Worm (Caenorhabditis elegans) whole organism, young adult: Measurements from ENCODE around the gene cyp-33C7.

ENCODE experiments used
- C17E4.6 ChIP-seq: fragments of 200-800 bp; sonication (Bioruptor generic); IDR thresholded peaks from 2 replicates; pipeline ENCODE4 v1.3.6; 2022; ENCODE audit warnings: missing genetic modification reagents, missing genetic modification characterization, missing compliant biosample characterization
- F23B12.7 ChIP-seq: sonication (generic microtip); optimal IDR thresholded peaks from 2 replicates; lab custom pipeline; 2017; ENCODE audit warnings: missing genetic modification characterization, mild to moderate bottlenecking, missing compliant biosample characterization, antibody characterized with exemption, moderate library complexity; ENCODE audit not compliant: insufficient read depth
- F57C9.4 ChIP-seq: sonication (generic microtip); optimal IDR thresholded peaks from 2 replicates; lab custom pipeline; 2017; ENCODE audit warnings: mild to moderate bottlenecking, missing genetic modification characterization, missing compliant biosample characterization
- Y79H2A.3 ChIP-seq: fragments of 200-800 bp; sonication (Bioruptor generic); conservative IDR thresholded peaks from 2 replicates; pipeline ENCODE4 v1.3.6; 2022; ENCODE audit warnings: missing genetic modification reagents, missing genetic modification characterization, missing compliant biosample characterization
- attf-5 ChIP-seq: fragments of 200-800 bp; sonication (Bioruptor generic); optimal IDR thresholded peaks from 2 replicates; lab custom pipeline; 2018; ENCODE audit warnings: mild to moderate bottlenecking, missing genetic modification characterization, missing compliant biosample characterization
- bed-1 ChIP-seq: fragments of 200-800 bp; sonication (Bioruptor generic); IDR thresholded peaks from 2 replicates; pipeline ENCODE4 v1.3.6; 2022; ENCODE audit warnings: missing genetic modification reagents, missing genetic modification characterization, missing compliant biosample characterization
- cebp-1 ChIP-seq, 2 experiments: fragments of 200-800 bp in 1 of 2; sonication (Bioruptor generic) in 1 of 2; sonication (generic microtip) in 1 of 2; IDR thresholded peaks in 1 of 2; optimal IDR thresholded peaks in 1 of 2; 2 replicates each; pipeline versions ENCODE4 v1.3.6 to Lab custom; 2017 to 2022; ENCODE audit warnings: missing compliant biosample characterization in 2 of 2, missing genetic modification characterization in 2 of 2, mild to moderate bottlenecking in 1 of 2, missing genetic modification reagents in 1 of 2, moderate library complexity in 1 of 2
- cebp-2 ChIP-seq: fragments of 200-800 bp; sonication (Bioruptor generic); IDR thresholded peaks from 2 replicates; pipeline ENCODE4 v1.3.6; 2022; ENCODE audit warnings: missing genetic modification characterization, missing compliant biosample characterization
- ceh-91 ChIP-seq: fragments of 200-800 bp; sonication (Bioruptor generic); IDR thresholded peaks from 2 replicates; pipeline ENCODE4 v1.3.6; 2022; ENCODE audit warnings: missing genetic modification reagents, missing genetic modification characterization, missing compliant biosample characterization
- dox-1 ChIP-seq: fragments of 200-800 bp; sonication (Bioruptor generic); IDR thresholded peaks from 2 replicates; pipeline ENCODE4 v1.3.6; 2022; ENCODE audit warnings: missing genetic modification reagents, missing genetic modification characterization, missing compliant biosample characterization
- ets-4 ChIP-seq: fragments of 200-800 bp; sonication (Bioruptor generic); optimal IDR thresholded peaks from 2 replicates; lab custom pipeline; 2018; ENCODE audit warnings: mild to moderate bottlenecking, missing genetic modification characterization, missing compliant biosample characterization
- hlh-12 ChIP-seq: sonication (generic microtip); optimal IDR thresholded peaks from 2 replicates; lab custom pipeline; 2016; ENCODE audit warnings: missing genetic modification characterization, missing compliant biosample characterization
- hmg-1.2 ChIP-seq: fragments of 200-800 bp; sonication (Bioruptor generic); IDR thresholded peaks from 2 replicates; pipeline ENCODE4 v1.3.6; 2022; ENCODE audit warnings: missing genetic modification reagents, missing genetic modification characterization, missing compliant biosample characterization
- hsf-1 ChIP-seq: fragments of 200-800 bp; sonication (Bioruptor generic); IDR thresholded peaks from 2 replicates; pipeline ENCODE4 v1.3.6; 2022; ENCODE audit warnings: missing genetic modification reagents, missing genetic modification characterization, missing compliant biosample characterization
- let-607 ChIP-seq, 2 experiments: fragments of 200-800 bp in 1 of 2; sonication (Bioruptor generic) in 1 of 2; sonication (generic microtip) in 1 of 2; optimal IDR thresholded peaks; 2 replicates each; lab custom pipeline; 2016 to 2018; ENCODE audit warnings: mild to moderate bottlenecking in 2 of 2, missing compliant biosample characterization in 2 of 2, missing genetic modification characterization in 2 of 2, moderate library complexity in 2 of 2, missing genotype in 1 of 2
- lin-40 ChIP-seq: sonication (generic microtip); optimal IDR thresholded peaks from 2 replicates; lab custom pipeline; 2016; ENCODE audit warnings: missing genetic modification characterization, mild to moderate bottlenecking, missing compliant biosample characterization, missing genotype, missing genetic modification reagents
- lin-54 ChIP-seq: fragments of 200-800 bp; sonication (Bioruptor generic); optimal IDR thresholded peaks from 2 replicates; lab custom pipeline; 2018; ENCODE audit warnings: mild to moderate bottlenecking, missing genetic modification characterization, missing compliant biosample characterization
- lir-1 ChIP-seq: fragments of 200-800 bp; sonication (Bioruptor generic); conservative IDR thresholded peaks from 2 replicates; pipeline ENCODE4 v1.3.6; 2022; ENCODE audit warnings: missing genetic modification reagents, missing genetic modification characterization, missing compliant biosample characterization
- lsl-1 ChIP-seq: fragments of 200-800 bp; sonication (Bioruptor generic); optimal IDR thresholded peaks from 2 replicates; lab custom pipeline; 2018; ENCODE audit warnings: mild to moderate bottlenecking, missing genetic modification characterization, moderate library complexity, missing compliant biosample characterization
- mcd-1 ChIP-seq: fragments of 200-800 bp; sonication (Bioruptor generic); IDR thresholded peaks from 2 replicates; pipeline ENCODE4 v1.3.6; 2022; ENCODE audit warnings: missing genetic modification reagents, missing genetic modification characterization, missing compliant biosample characterization
- mel-28 ChIP-seq: sonication (generic microtip); optimal IDR thresholded peaks from 2 replicates; lab custom pipeline; 2016; ENCODE audit warnings: borderline replicate concordance, mild to moderate bottlenecking, missing genetic modification characterization, missing compliant biosample characterization
- nhr-27 ChIP-seq: fragments of 200-800 bp; sonication (Bioruptor generic); optimal IDR thresholded peaks from 2 replicates; lab custom pipeline; 2018; ENCODE audit warnings: mild to moderate bottlenecking, missing genetic modification characterization, moderate library complexity, missing compliant biosample characterization
- nhr-80 ChIP-seq: sonication (generic microtip); optimal IDR thresholded peaks from 2 replicates; lab custom pipeline; 2016; ENCODE audit warnings: missing genetic modification characterization, missing compliant biosample characterization
- pha-4 ChIP-seq: fragments of 150-350 bp; sonication (generic microtip); optimal IDR thresholded peaks from 2 replicates; lab custom pipeline; 2014; ENCODE audit warnings: missing biosample characterization, missing genetic modification reagents, missing genetic modification characterization
- snpc-1.1 ChIP-seq: sonication (generic microtip); optimal IDR thresholded peaks from 2 replicates; lab custom pipeline; 2017; ENCODE audit warnings: missing genetic modification characterization, mild to moderate bottlenecking, missing compliant biosample characterization, antibody characterized with exemption, moderate library complexity, missing genotype, missing genetic modification reagents; ENCODE audit not compliant: insufficient read depth
- snpc-3.4 ChIP-seq: sonication (generic microtip); optimal IDR thresholded peaks from 2 replicates; lab custom pipeline; 2017; ENCODE audit warnings: missing genetic modification characterization, mild to moderate bottlenecking, missing compliant biosample characterization, antibody characterized with exemption, moderate library complexity, missing genotype, missing genetic modification reagents
- tbp1 ChIP-seq: fragments of 200-800 bp; sonication (Bioruptor generic); optimal IDR thresholded peaks from 2 replicates; lab custom pipeline; 2018; ENCODE audit warnings: mild to moderate bottlenecking, missing genetic modification characterization, missing compliant biosample characterization
- tlf-1 ChIP-seq: fragments of 200-800 bp; sonication (Bioruptor generic); optimal IDR thresholded peaks from 2 replicates; lab custom pipeline; 2018; ENCODE audit warnings: mild to moderate bottlenecking, missing genetic modification characterization, missing compliant biosample characterization
- unc-62 ChIP-seq: fragments of 150-350 bp; optimal IDR thresholded peaks from 2 replicates; lab custom pipeline; 2014; ENCODE audit warnings: missing biosample characterization, missing genetic modification reagents, missing genetic modification characterization
- zim-3 ChIP-seq: sonication (generic microtip); optimal IDR thresholded peaks from 2 replicates; lab custom pipeline; 2017; ENCODE audit warnings: mild to moderate bottlenecking, missing genetic modification characterization, moderate library complexity, missing compliant biosample characterization

cyp-33C7 gene

DNA sequence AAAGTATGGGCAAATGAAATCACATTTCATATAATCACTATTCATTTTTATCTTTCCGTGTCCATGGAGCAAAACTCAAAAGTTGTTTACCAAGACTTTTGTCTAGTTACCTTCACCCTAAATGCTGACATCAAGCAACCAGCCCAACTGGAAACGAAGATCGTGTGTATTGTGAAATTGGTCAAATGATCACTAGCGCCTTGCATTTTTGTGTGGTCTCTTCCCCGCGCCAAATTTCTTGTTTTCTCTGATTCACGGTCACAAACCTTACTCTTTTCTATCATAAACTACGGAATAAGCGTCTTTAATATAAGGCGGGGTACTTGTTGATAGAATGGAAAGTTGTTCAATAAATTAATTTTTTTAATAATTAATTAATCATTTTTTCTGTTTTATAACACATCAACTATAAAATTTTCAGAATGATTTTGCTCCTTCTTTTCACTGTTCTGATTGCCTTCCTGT lies at the start of gene cyp-33C7:
Gene cyp-33C7 (plus strand): TSS at position 415 of the 465 bp plus-strand sequence.
- TF ChIP-seq bed-1 (GFP tag; lab: Robert Waterston, UW) (no peak), mcd-1 (0 out of 2 replicates have a peak, but pooled peaks have one; percentile 11), zim-3 (tag; lab: Kevin White, UChicago) (no peak), C17E4.6 (GFP tag; lab: Robert Waterston, UW) (no peak), hmg-1.2 (peak; percentile 18; the same call in 1 of the 2 replicates), nhr-80 (tag; lab: Kevin White, UChicago) (peak; percentile 85), attf-5 (GFP tag; lab: Kevin White, UChicago) (peak; percentile 56), F23B12.7 (peak; percentile 9), nhr-27 (tag; lab: Kevin White, UChicago) (no peak), cebp-1 (GFP tag; IDR thresholded peaks at IDR 0.05; lab: Robert Waterston, UW) (peak; percentile 95), cebp-1 (tag; optimal IDR thresholded peaks at IDR 0.05; lab: Kevin White, UChicago) (peak; percentile 96), pha-4 (tag; lab: Kevin White, UChicago) (peak; percentile 62), dox-1 (GFP tag; lab: Robert Waterston, UW) (0 out of 2 replicates have a peak, but pooled peaks have one; percentile 46), unc-62 (peak; percentile 28)

DNA sequence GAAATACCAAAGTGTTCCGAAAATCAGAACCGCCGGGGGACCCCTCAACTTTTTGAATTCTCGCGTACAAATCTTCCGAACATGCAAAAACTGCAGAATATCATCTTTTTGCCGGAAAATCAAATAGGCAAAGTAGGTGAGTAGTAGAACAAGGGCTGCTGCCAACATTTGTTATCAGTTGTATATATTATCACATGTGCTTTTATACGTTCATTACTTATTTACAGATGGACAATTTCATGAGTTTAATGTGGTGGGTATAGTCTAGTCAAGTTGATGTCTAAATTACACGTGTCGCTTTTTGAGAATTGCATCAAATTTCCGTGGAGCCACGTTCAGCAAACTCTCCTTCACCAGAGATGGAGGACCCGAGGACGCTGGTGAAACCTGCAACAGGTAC lies 49.1 kb upstream of the cyp-33C7 start, which contains the start of gene cyp-32B1:
Gene cyp-32B1 (minus strand): TSS at position 176 of the 400 bp plus-strand sequence.
- TF ChIP-seq dox-1 (GFP tag; lab: Robert Waterston, UW): no peak
- TF ChIP-seq nhr-80 (tag; lab: Kevin White, UChicago): peak; percentile 24
- TF ChIP-seq, all 124 proteins: peak for 1

DNA sequence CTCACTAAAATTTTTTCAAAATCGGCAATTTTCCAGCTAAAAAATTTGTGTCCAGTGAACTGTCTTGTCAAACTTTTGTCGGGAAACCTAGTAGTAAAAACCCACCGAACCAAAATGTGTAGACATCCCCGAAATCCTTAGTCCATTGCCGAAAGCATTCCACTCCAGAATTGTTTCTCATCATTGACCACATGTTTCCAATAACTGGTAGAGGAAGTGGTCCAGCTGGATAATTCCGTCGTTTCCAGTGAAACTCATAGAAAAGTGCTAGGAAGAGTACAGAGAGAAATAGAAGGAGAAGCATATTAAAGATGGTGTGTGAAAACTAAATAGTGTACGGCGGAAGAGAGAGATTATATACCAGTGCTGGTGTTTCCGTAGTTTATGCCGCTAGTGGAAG lies 46.3 kb upstream of the cyp-33C7 start, which contains the start of gene cyp-33C12:
Gene cyp-33C12 (minus strand): TSS at position 321 of the 400 bp plus-strand sequence.
- TF ChIP-seq Y79H2A.3: no peak
- TF ChIP-seq lin-54 (GFP tag; lab: Kevin White, UChicago): no peak
- no peak for TF ChIP-seq nhr-27 (tag; lab: Kevin White, UChicago)
- no peak for TF ChIP-seq hsf-1 (GFP tag; lab: Robert Waterston, UW)
- no peak for TF ChIP-seq tlf-1 (GFP tag; lab: Kevin White, UChicago)
- no peak for TF ChIP-seq ets-4
- no peak for TF ChIP-seq dox-1 (GFP tag; lab: Robert Waterston, UW)
- no peak for TF ChIP-seq lin-40 (tag; lab: Kevin White, UChicago)
- TF ChIP-seq F57C9.4 (tag; lab: Kevin White, UChicago): no peak
- no peak for TF ChIP-seq cebp-2 (GFP tag; lab: Robert Waterston, UW)
- no peak for TF ChIP-seq nhr-80 (tag; lab: Kevin White, UChicago)
- no peak for TF ChIP-seq ceh-91
- no peak for TF ChIP-seq unc-62
- no peak for TF ChIP-seq lsl-1
- TF ChIP-seq lir-1: no peak
- no peak for TF ChIP-seq snpc-3.4
- no peak for TF ChIP-seq snpc-1.1 (tag; lab: Kevin White, UChicago)
- TF ChIP-seq mel-28 (tag; lab: Kevin White, UChicago): no peak
- TF ChIP-seq let-607 (tag; optimal IDR thresholded peaks at IDR 0.05; lab: Kevin White, UChicago): no peak

DNA sequence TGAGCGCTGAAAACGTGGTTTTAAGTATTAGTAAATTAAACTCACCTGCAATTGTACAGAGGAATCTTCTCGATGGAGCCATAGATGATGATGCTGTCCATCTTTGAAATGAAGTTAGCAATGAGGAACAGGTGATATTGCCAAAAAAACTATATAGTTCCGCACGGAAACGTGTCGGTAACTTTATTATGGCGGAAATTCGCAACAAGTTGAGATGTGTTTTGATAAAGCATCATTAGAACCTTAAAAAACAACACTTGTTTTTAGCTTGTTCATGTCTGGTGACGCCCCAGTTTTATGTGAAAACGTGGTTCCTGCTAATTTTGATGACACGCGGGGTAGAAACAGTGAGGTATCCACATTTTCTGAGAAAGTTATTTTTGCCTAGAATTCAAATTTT lies 44.2 kb upstream of the cyp-33C7 start, which contains the start of gene srt-40:
Gene srt-40 (minus strand): TSS at position 101 of the 400 bp plus-strand sequence.
- TF ChIP-seq hlh-12 (tag; lab: Kevin White, UChicago) (no peak), cebp-2 (GFP tag; lab: Robert Waterston, UW) (no peak), tbp1 (GFP tag; lab: Kevin White, UChicago) (no peak)
